Worm (Caenorhabditis elegans): ENCODE results near the gene B0432.1.

The B0432.1 gene

ce11 chrII:285627-286550 lies 11.3 kb upstream of the B0432.1 start, which contains the start of gene B0432.10 (continued):
- peak; percentile 82 for TF ChIP-seq isw-1 (GFP tag; IDR thresholded peaks at IDR 0.05)
- TF ChIP-seq vab-15 (tag; optimal IDR thresholded peaks at IDR 0.05), result no peak
- TF ChIP-seq hlh-4 (tag; optimal IDR thresholded peaks at IDR 0.05), result no peak
- TF ChIP-seq ceh-63 (GFP tag; optimal IDR thresholded peaks at IDR 0.05), result no peak
- peak; percentile 92 for TF ChIP-seq lsy-2 (tag; optimal IDR thresholded peaks at IDR 0.05)
- no peak for TF ChIP-seq hlh-17 (GFP tag; optimal IDR thresholded peaks at IDR 0.05; ENCODE audit: borderline replicate concordance)
- TF ChIP-seq ztf-11 (tag; optimal IDR thresholded peaks at IDR 0.05), result peak in 1 of 2 experiments; percentile 54
- peak; percentile 97 to 98 (median 97) for TF ChIP-seq dpl-1 (GFP tag; optimal IDR thresholded peaks at IDR 0.05)
- TF ChIP-seq nhr-71 (tag; optimal IDR thresholded peaks at IDR 0.05), result peak; percentile 91
- TF ChIP-seq pax-3 (tag; optimal IDR thresholded peaks at IDR 0.05), result peak; percentile 63
- TF ChIP-seq fkh-10 (GFP tag; optimal IDR thresholded peaks at IDR 0.05), result no peak
- TF ChIP-seq tlp-1 (tag; optimal IDR thresholded peaks at IDR 0.05), result no peak
- peak; percentile 85 for TF ChIP-seq lin-13 (GFP tag; optimal IDR thresholded peaks at IDR 0.05)
- TF ChIP-seq nhr-19 (GFP tag; conservative IDR thresholded peaks at IDR 0.05), result peak; percentile 91
- TF ChIP-seq ztf-4 (tag; optimal IDR thresholded peaks at IDR 0.05), result peak; percentile 27
- no peak for TF ChIP-seq unc-30 (tag; optimal IDR thresholded peaks at IDR 0.05)
- TF ChIP-seq snu-23 (GFP tag; optimal IDR thresholded peaks at IDR 0.05), result peak; percentile 93
- TF ChIP-seq C34B4.2 (tag; optimal IDR thresholded peaks at IDR 0.05), result no peak
- no peak for TF ChIP-seq pqm-1 (tag; optimal IDR thresholded peaks at IDR 0.05)
- TF ChIP-seq ceh-8 (GFP tag; optimal IDR thresholded peaks at IDR 0.05), result peak; percentile 61
- peak; percentile 89 for TF ChIP-seq lin-14 (GFP tag; optimal IDR thresholded peaks at IDR 0.05)
- peak; percentile 87 for TF ChIP-seq tbx-2 (tag; optimal IDR thresholded peaks at IDR 0.05)
- TF ChIP-seq pag-3 (tag; optimal IDR thresholded peaks at IDR 0.05; ENCODE audit: borderline replicate concordance, insufficient read depth), result no peak
- no peak for TF ChIP-seq nhr-84 (tag; optimal IDR thresholded peaks at IDR 0.05)
- TF ChIP-seq fkh-8 (tag; optimal IDR thresholded peaks at IDR 0.05), result peak; percentile 80
- TF ChIP-seq fos-1 (tag; optimal IDR thresholded peaks at IDR 0.05), result peak; percentile 55
- peak; percentile 78 for TF ChIP-seq unc-86 (tag; optimal IDR thresholded peaks at IDR 0.05)
- peak; percentile 86 for TF ChIP-seq nhr-90 (tag; optimal IDR thresholded peaks at IDR 0.05; ENCODE audit: poor library complexity)
- TF ChIP-seq F16B12.6 (tag; optimal IDR thresholded peaks at IDR 0.05), result peak; percentile 64
- TF ChIP-seq ceh-90 (tag; optimal IDR thresholded peaks at IDR 0.05), result peak; percentile 43
- peak; percentile 95 for TF ChIP-seq unc-130 (tag; optimal IDR thresholded peaks at IDR 0.05)
- peak; percentile 52 for TF ChIP-seq elt-2 (tag; optimal IDR thresholded peaks at IDR 0.05)
- peak; percentile 82 for TF ChIP-seq mab-9 (GFP tag; IDR thresholded peaks at IDR 0.05)
- TF ChIP-seq blmp-1 (tag; optimal IDR thresholded peaks at IDR 0.05), result peak; percentile 77
- peak; percentile 82 for TF ChIP-seq jun-1 (tag; optimal IDR thresholded peaks at IDR 0.05)
- TF ChIP-seq zip-4 (GFP tag; optimal IDR thresholded peaks at IDR 0.05), result peak; percentile 55
- no peak for TF ChIP-seq Y116A8C.19 (tag; optimal IDR thresholded peaks at IDR 0.05; ENCODE audit: borderline replicate concordance)
- peak; percentile 84 for TF ChIP-seq snpc-4 (tag; optimal IDR thresholded peaks at IDR 0.05)
- no peak for TF ChIP-seq fkh-4 (tag; optimal IDR thresholded peaks at IDR 0.05; ENCODE audit: borderline replicate concordance)
- no peak for TF ChIP-seq mef-2 (tag; optimal IDR thresholded peaks at IDR 0.05)
- peak; percentile 90 for TF ChIP-seq nhr-85 (tag)
- peak; percentile 77 for TF ChIP-seq grh-1 (GFP tag; IDR thresholded peaks at IDR 0.05)
- peak; percentile 23 for TF ChIP-seq aly-2 (tag; optimal IDR thresholded peaks at IDR 0.05)

Data from whole organism, L1 larva.